Fruit fly (Drosophila melanogaster) whole organism, larva: Measurements from ENCODE around the gene CG31176.
A peak's percentile ranks its signal among the peaks of the same experiment; 100 is the strongest.

Experiments used
- noc ChIP-seq: fragments of 200-800 bp; sonication (Bioruptor generic); optimal IDR thresholded peaks from 3 replicates; lab custom pipeline; 2019; ENCODE audit warnings: missing biosample characterization, mild to moderate bottlenecking, missing genetic modification characterization, moderate library complexity

CG31176 gene

dm6 chr3R:21662501-21663007 lies 56.9 kb downstream of the CG31176 start, which contains the start of gene Archease:
Gene Archease, minus strand, starts transcription at chr3R:21662972.
- no peak for TF ChIP-seq noc (tag; lab: Kevin White, UChicago)

dm6 chr3R:21660659-21661126 lies 58.8 kb downstream of the CG31176 start, which contains the start of gene E2f1:
Gene E2f1, minus strand, starts transcription at chr3R:21660871.
- TF ChIP-seq noc (tag; lab: Kevin White, UChicago): no peak

dm6 chr3R:21660054-21660453 lies 59.4 kb downstream of the CG31176 start:
- no peak for TF ChIP-seq noc (tag; lab: Kevin White, UChicago)

dm6 chr3R:21658752-21659468 lies 60.5 kb downstream of the CG31176 start:
- TF ChIP-seq noc (tag; lab: Kevin White, UChicago): no peak

dm6 chr3R:21658281-21658680 lies 61.2 kb downstream of the CG31176 start:
- no peak for TF ChIP-seq noc (tag; lab: Kevin White, UChicago)

dm6 chr3R:21657489-21658018 lies 61.9 kb downstream of the CG31176 start:
- TF ChIP-seq noc (tag; lab: Kevin White, UChicago): no peak

dm6 chr3R:21656492-21657484 lies 62.7 kb downstream of the CG31176 start:
- peak; percentile 67 for TF ChIP-seq noc (tag; lab: Kevin White, UChicago)

- TF ChIP-seq noc (tag; lab: Kevin White, UChicago): no peak
Observed at dm6 chr3R:21655384-21655783, 64.1 kb downstream of the CG31176 start.

- TF ChIP-seq noc (tag; lab: Kevin White, UChicago): no peak
Observed at dm6 chr3R:21654755-21655154, 64.7 kb downstream of the CG31176 start.

- no peak for TF ChIP-seq noc (tag; lab: Kevin White, UChicago)
Observed at dm6 chr3R:21653434-21653833, 66.0 kb downstream of the CG31176 start.

dm6 chr3R:21652891-21653394 lies 66.5 kb downstream of the CG31176 start:
- no peak for TF ChIP-seq noc (tag; lab: Kevin White, UChicago)

- no peak for TF ChIP-seq noc (tag; lab: Kevin White, UChicago)
Observed at dm6 chr3R:21651048-21651887, 68.2 kb downstream of the CG31176 start.

- TF ChIP-seq noc (tag; lab: Kevin White, UChicago): no peak
Observed at dm6 chr3R:21650506-21650905, 69.0 kb downstream of the CG31176 start.

- TF ChIP-seq noc (tag; lab: Kevin White, UChicago): no peak
Observed at dm6 chr3R:21649823-21650499, 69.5 kb downstream of the CG31176 start.
